Worm (Caenorhabditis elegans): ENCODE data around the gene K08H2.2.

DNA sequence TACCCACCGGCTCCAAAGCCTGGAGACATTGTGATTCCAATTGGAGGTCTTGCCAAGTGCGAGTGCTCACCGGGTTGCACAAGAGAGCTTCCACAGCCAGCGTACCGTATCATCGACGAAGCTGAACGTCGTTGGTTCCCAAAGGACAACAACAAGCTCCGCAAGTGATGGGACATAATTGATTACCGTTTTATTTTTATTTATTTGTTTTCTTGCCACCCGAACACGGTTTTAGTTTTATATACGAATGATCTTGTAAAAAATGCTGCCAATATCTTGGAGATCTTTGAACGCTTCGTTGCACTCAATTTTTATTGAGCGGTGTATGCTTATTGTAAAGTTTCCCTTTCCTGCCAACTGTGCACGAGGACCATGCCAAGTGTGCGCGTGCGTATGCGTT is 3.4 kb upstream of the K08H2.2 start, which contains the start of gene K08H2.4:
- no peak for TF ChIP-seq Y95B8A.8 (GFP tag; IDR thresholded peaks at IDR 0.05)
- no peak for TF ChIP-seq him-1 (tag; optimal IDR thresholded peaks at IDR 0.05)
- no peak for TF ChIP-seq let-607 (tag; optimal IDR thresholded peaks at IDR 0.05)
- TF ChIP-seq hlh-26 (GFP tag; conservative IDR thresholded peaks at IDR 0.05): no peak
- no peak for TF ChIP-seq D2030.7 (GFP tag; IDR thresholded peaks at IDR 0.05)
- no peak for TF ChIP-seq snpc-4 (GFP tag; optimal IDR thresholded peaks at IDR 0.05)
- no peak for TF ChIP-seq snpc-4 (tag; optimal IDR thresholded peaks at IDR 0.05)
- TF ChIP-seq ama-1 (optimal IDR thresholded peaks at IDR 0.05): no peak
- TF ChIP-seq ama-1 (GFP tag; optimal IDR thresholded peaks at IDR 0.05): no peak
- TF ChIP-seq nfya-1 (tag; optimal IDR thresholded peaks at IDR 0.05; ENCODE audit: borderline replicate concordance, insufficient read depth): no peak
- TF ChIP-seq egl-18 (GFP tag; IDR thresholded peaks at IDR 0.05): no peak
- no peak for TF ChIP-seq egrh-3 (GFP tag; IDR thresholded peaks at IDR 0.05)
- no peak for TF ChIP-seq dpl-1 (GFP tag; optimal IDR thresholded peaks at IDR 0.05)
- no peak for TF ChIP-seq ceh-27 (GFP tag; optimal IDR thresholded peaks at IDR 0.05)

All from whole organism, young adult.